Worm (Caenorhabditis elegans): ENCODE data around the gene F26D2.13.

ce11 chrV:16395131-16395530 is 40.3 kb downstream of the F26D2.13 start, which contains the start of gene F13A7.11:
- TF ChIP-seq nhr-237 (tag; optimal IDR thresholded peaks at IDR 0.05) (no peak), unc-62 (GFP tag; optimal IDR thresholded peaks at IDR 0.05 in 1 of 2) (no peak), unc-62 (tag; optimal IDR thresholded peaks at IDR 0.05) (no peak), nhr-102 (tag; optimal IDR thresholded peaks at IDR 0.05) (peak; percentile 57), unc-39 (tag; optimal IDR thresholded peaks at IDR 0.05) (no peak)
